Fruit fly (Drosophila melanogaster): Measurements from ENCODE around the gene CG18754.

CG18754 gene

dm6 chr3R:23734573-23735404 lies 50.9 kb downstream of the CG18754 start (continued):
- TF ChIP-seq Sox102F (GFP tag; optimal IDR thresholded peaks at IDR 0.05) (peak; percentile 48), CG1603 (tag; optimal IDR thresholded peaks at IDR 0.05) (no peak), NFAT (GFP tag; IDR thresholded peaks at IDR 0.05) (no peak), CG9609 (GFP tag; optimal IDR thresholded peaks at IDR 0.05) (no peak), sqz (GFP tag; optimal IDR thresholded peaks at IDR 0.05) (peak; percentile 25), Pdp1 (GFP tag; optimal IDR thresholded peaks at IDR 0.05) (peak in 1 of 2 experiments; percentile 11), CG15696 (tag; optimal IDR thresholded peaks at IDR 0.05) (no peak), CG18599 (GFP tag; optimal IDR thresholded peaks at IDR 0.05) (no peak), CG14710 (tag; optimal IDR thresholded peaks at IDR 0.05) (no peak), CG14860 (GFP tag; IDR thresholded peaks at IDR 0.05; ENCODE audit: partially characterized antibody) (no peak), ken (GFP tag; IDR thresholded peaks at IDR 0.05) (no peak), lilli (GFP tag; optimal IDR thresholded peaks at IDR 0.05) (no peak), CG17359 (tag; optimal IDR thresholded peaks at IDR 0.05) (peak; percentile 7), pb (GFP tag; optimal IDR thresholded peaks at IDR 0.05) (no peak), CG2199 (GFP tag; IDR thresholded peaks at IDR 0.05) (0 out of 3 replicates have a peak, but pooled peaks have one; percentile 63), nerfin-2 (GFP tag; IDR thresholded peaks at IDR 0.05; ENCODE audit: partially characterized antibody) (no peak), sima (GFP tag; optimal IDR thresholded peaks at IDR 0.05) (no peak), CG8388 (GFP tag; optimal IDR thresholded peaks at IDR 0.05) (no peak), Six4 (GFP tag; optimal IDR thresholded peaks at IDR 0.05) (no peak), CG6791 (GFP tag; IDR thresholded peaks at IDR 0.05; ENCODE audit: partially characterized antibody) (no peak), CG4282 (GFP tag; optimal IDR thresholded peaks at IDR 0.05) (no peak), CG17328 (GFP tag; IDR thresholded peaks at IDR 0.05) (no peak), tll (GFP tag; optimal IDR thresholded peaks at IDR 0.05) (no peak), unc-4 (GFP tag; IDR thresholded peaks at IDR 0.05; ENCODE audit: partially characterized antibody) (no peak), CG2202 (tag; optimal IDR thresholded peaks at IDR 0.05) (no peak), Dll (GFP tag; IDR thresholded peaks at IDR 0.05; ENCODE audit: partially characterized antibody) (no peak), CG11504 (tag; optimal IDR thresholded peaks at IDR 0.05) (peak; percentile 28), exex (tag; optimal IDR thresholded peaks at IDR 0.05) (no peak), CG3407 (GFP tag; optimal IDR thresholded peaks at IDR 0.05) (no peak), grn (GFP tag; optimal IDR thresholded peaks at IDR 0.05) (no peak), CG31388 (GFP tag; optimal IDR thresholded peaks at IDR 0.05) (peak; percentile 3), CG17361 (GFP tag; IDR thresholded peaks at IDR 0.05) (no peak), ranshi (GFP tag; IDR thresholded peaks at IDR 0.05) (no peak), TFAM (GFP tag; optimal IDR thresholded peaks at IDR 0.05) (no peak), CG13424 (tag; optimal IDR thresholded peaks at IDR 0.05) (no peak), slou (GFP tag; optimal IDR thresholded peaks at IDR 0.05) (no peak), eve (GFP tag; optimal IDR thresholded peaks at IDR 0.05) (peak in 1 of 2 experiments; percentile 81), CG10431 (GFP tag; optimal IDR thresholded peaks at IDR 0.05) (no peak), chinmo (GFP tag; IDR thresholded peaks at IDR 0.05; ENCODE audit: partially characterized antibody) (0 out of 4 replicates have a peak, but pooled peaks have one; percentile 54), ci (GFP tag; IDR thresholded peaks at IDR 0.05) (peak; percentile 40; the same call in 1 of the 3 replicates), pan (optimal IDR thresholded peaks at IDR 0.05) (no peak), pan (GFP tag; optimal IDR thresholded peaks at IDR 0.05 in 1 of 2, IDR thresholded peaks at IDR 0.05 in 1 of 2) (peak in 1 of 2 experiments; percentile 21), nom (GFP tag; optimal IDR thresholded peaks at IDR 0.05) (peak; percentile 42), oc (tag; optimal IDR thresholded peaks at IDR 0.05) (peak; percentile 18), ac (GFP tag; optimal IDR thresholded peaks at IDR 0.05) (no peak), jigr1 (GFP tag; IDR thresholded peaks at IDR 0.05) (no peak), kah (GFP tag; optimal IDR thresholded peaks at IDR 0.05) (no peak), CG5953 (GFP tag; IDR thresholded peaks at IDR 0.05) (0 out of 2 replicates have a peak, but pooled peaks have one; percentile 35)
